Fruit fly (Drosophila melanogaster) whole organism, embryonic: ENCODE data around the gene CG3777.

Source experiments
- CG6689 ChIP-seq: fragments of 200-800 bp; sonication (Bioruptor generic); IDR thresholded peaks from 2 replicates; pipeline ENCODE4 v1.3.6; 2022; ENCODE audit warnings: missing biosample characterization, missing genetic modification characterization
- CG9727 ChIP-seq: fragments of 200-800 bp; sonication (Bioruptor generic); optimal IDR thresholded peaks from 3 replicates; lab custom pipeline; 2017; ENCODE audit warnings: missing biosample characterization, mild to moderate bottlenecking, missing genetic modification characterization
- CG9817 ChIP-seq: fragments of 200-800 bp; sonication (Bioruptor generic); optimal IDR thresholded peaks from 2 replicates; lab custom pipeline; 2018; ENCODE audit warnings: missing biosample characterization, mild to moderate bottlenecking, missing genetic modification characterization, moderate library complexity
- Nf-YA ChIP-seq: fragments of 200-800 bp; sonication (Bioruptor generic); IDR thresholded peaks from 2 replicates; pipeline ENCODE4 v1.3.6; 2022; ENCODE audit warnings: missing biosample characterization, missing genetic modification characterization

DNA sequence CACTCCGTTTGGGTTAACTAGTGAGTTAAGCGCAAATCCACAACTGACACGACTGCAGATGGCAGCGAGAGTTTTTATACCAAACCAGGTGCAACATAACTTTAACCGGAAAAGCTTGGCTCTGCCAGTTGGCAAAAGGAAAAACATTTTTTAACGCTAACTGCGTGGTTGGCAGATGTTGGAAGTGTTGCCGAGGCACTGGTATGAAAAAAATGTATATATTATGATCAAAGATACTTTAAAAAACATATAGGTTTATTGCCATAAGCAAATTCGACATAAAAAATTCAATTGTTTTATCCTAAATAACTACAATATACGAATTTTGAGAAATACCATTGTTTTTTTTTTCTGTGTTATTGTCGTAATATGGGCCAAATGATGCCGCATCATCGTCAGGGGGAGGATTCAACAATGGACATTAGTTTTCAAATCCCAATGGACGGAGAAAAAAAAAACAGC is 12.5 kb upstream of the CG3777 start, which contains the start of gene CG13376:
- TF ChIP-seq Nf-YA, result no peak
- TF ChIP-seq CG6689 (GFP tag; lab: Robert Waterston, UW), result no peak
- TF ChIP-seq CG9817 (tag; lab: Kevin White, UChicago), result no peak
- TF ChIP-seq CG9727 (GFP tag; lab: Kevin White, UChicago), result no peak
